Fruit fly (Drosophila melanogaster): ENCODE data around the gene DnaJ-1.

Gene DnaJ-1

dm6 chr3L:5751740-5752579, at the start of gene DnaJ-1:
DnaJ-1 (minus strand) TSS chr3L:5752189.
- TF ChIP-seq EcR (GFP tag; optimal IDR thresholded peaks at IDR 0.05) (peak; percentile 83), gl (tag; optimal IDR thresholded peaks at IDR 0.05) (peak; percentile 5), Ets98B (GFP tag; IDR thresholded peaks at IDR 0.05) (peak; percentile 64; the same call in 1 of the 2 replicates), Pif1A (GFP tag; optimal IDR thresholded peaks at IDR 0.05) (no peak), CG4496 (GFP tag; IDR thresholded peaks at IDR 0.05) (0 out of 3 replicates have a peak, but pooled peaks have one; percentile 20), CG15710 (tag; optimal IDR thresholded peaks at IDR 0.05) (no peak), Pif1B (GFP tag; optimal IDR thresholded peaks at IDR 0.05) (peak; percentile 14), Snoo (tag; optimal IDR thresholded peaks at IDR 0.05) (peak; percentile 40), CG12605 (GFP tag; IDR thresholded peaks at IDR 0.05) (0 out of 2 replicates have a peak, but pooled peaks have one; percentile 12), CG8301 (tag; optimal IDR thresholded peaks at IDR 0.05) (no peak), CG32121 (GFP tag; IDR thresholded peaks at IDR 0.05) (no peak), CG34367 (tag; optimal IDR thresholded peaks at IDR 0.05) (peak; percentile 10), CG13204 (GFP tag; optimal IDR thresholded peaks at IDR 0.05) (peak; percentile 68), CG8159 (tag; optimal IDR thresholded peaks at IDR 0.05) (peak; percentile 35), CG10348 (GFP tag; IDR thresholded peaks at IDR 0.05) (no peak)

- no peak for TF ChIP-seq CG17806 (tag; optimal IDR thresholded peaks at IDR 0.05)
- no peak for TF ChIP-seq CG9948 (tag; optimal IDR thresholded peaks at IDR 0.05)
- no peak for TF ChIP-seq CG14655 (GFP tag; optimal IDR thresholded peaks at IDR 0.05)
- TF ChIP-seq gl (tag; optimal IDR thresholded peaks at IDR 0.05): no peak
- no peak for TF ChIP-seq CG15710 (tag; optimal IDR thresholded peaks at IDR 0.05)
- no peak for TF ChIP-seq CG34367 (tag; optimal IDR thresholded peaks at IDR 0.05)
- TF ChIP-seq CG8301 (tag; optimal IDR thresholded peaks at IDR 0.05): no peak
- TF ChIP-seq Pif1B (GFP tag; optimal IDR thresholded peaks at IDR 0.05): no peak
- no peak for TF ChIP-seq Snoo (tag; optimal IDR thresholded peaks at IDR 0.05)
- TF ChIP-seq EcR (GFP tag; optimal IDR thresholded peaks at IDR 0.05): no peak
- TF ChIP-seq CG32121 (GFP tag; IDR thresholded peaks at IDR 0.05): no peak
- no peak for TF ChIP-seq CG8159 (tag; optimal IDR thresholded peaks at IDR 0.05)
- TF ChIP-seq rn (GFP tag; IDR thresholded peaks at IDR 0.05): no peak
- TF ChIP-seq D1 (tag; optimal IDR thresholded peaks at IDR 0.05): no peak
- no peak for TF ChIP-seq CG13204 (GFP tag; optimal IDR thresholded peaks at IDR 0.05)
- no peak for TF ChIP-seq fd96Ca (GFP tag; IDR thresholded peaks at IDR 0.05)
- TF ChIP-seq CG10348 (GFP tag; IDR thresholded peaks at IDR 0.05): no peak
- no peak for TF ChIP-seq CG4496 (GFP tag; IDR thresholded peaks at IDR 0.05)
- no peak for TF ChIP-seq Pif1A (GFP tag; optimal IDR thresholded peaks at IDR 0.05)
- no peak for TF ChIP-seq CG12605 (GFP tag; IDR thresholded peaks at IDR 0.05)
These were observed 45.3 kb upstream of the DnaJ-1 start for dm6 chr3L:5797274-5797673.

DNA sequence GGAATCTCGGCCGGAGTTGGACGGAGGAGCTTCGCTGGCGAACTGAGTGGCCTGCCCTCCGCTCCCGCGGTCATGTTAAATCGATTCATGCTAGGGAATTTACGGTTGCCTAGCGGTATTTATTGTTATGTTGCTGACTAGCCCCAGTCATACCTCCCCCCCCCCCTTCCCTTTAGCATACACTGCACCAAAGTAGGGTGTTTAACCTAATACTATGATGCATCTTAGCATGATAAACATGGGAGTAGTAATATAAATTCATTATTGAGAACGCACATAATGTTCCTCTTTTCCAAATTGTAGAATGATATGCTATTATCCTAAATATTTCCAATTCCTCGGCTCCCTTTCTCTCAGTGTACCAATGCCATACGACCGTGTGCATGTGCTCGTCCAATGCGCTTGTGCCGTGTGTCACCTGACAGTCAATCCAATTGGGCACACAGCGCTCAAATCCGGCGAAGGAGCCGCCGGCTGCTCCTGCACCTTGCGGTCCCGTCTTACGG, 44.6 kb upstream of the DnaJ-1 start, which contains the start of gene Tektin-C:
Gene Tektin-C, minus strand, starts transcription at position 51 of the 506 bp plus-strand sequence.
- TF ChIP-seq fd96Ca (GFP tag; IDR thresholded peaks at IDR 0.05) (peak; percentile 30; the same call in 1 of the 3 replicates), CG15710 (tag; optimal IDR thresholded peaks at IDR 0.05) (no peak), CG12605 (GFP tag; IDR thresholded peaks at IDR 0.05) (no peak)

DNA sequence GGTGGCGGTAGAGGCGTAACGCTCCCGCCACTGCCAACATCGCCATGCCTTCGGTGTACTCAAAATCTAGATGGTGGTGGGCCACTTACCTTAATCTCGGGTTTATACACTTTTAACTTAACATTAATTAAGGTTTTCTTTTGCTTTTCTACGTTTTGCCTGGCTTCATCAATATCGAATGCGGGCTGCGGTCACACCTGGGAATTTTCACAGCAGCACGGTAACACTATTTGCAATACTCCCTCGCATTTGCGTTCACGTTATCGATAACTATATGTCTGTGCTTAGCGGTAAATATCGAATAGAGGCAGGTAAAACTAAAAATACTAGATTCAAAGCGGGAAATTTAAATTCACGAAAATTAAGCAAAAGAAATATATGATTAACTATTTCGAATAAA, 42.0 kb upstream of the DnaJ-1 start, which contains the start of gene Bre1:
Gene Bre1, minus strand, starts transcription at position 226 of the 400 bp plus-strand sequence.
- no peak for TF ChIP-seq Ets98B (GFP tag; IDR thresholded peaks at IDR 0.05)
- TF ChIP-seq gl (tag; optimal IDR thresholded peaks at IDR 0.05): no peak
- TF ChIP-seq CG4496 (GFP tag; IDR thresholded peaks at IDR 0.05): no peak
- TF ChIP-seq CG10348 (GFP tag; IDR thresholded peaks at IDR 0.05): no peak
- no peak for TF ChIP-seq CG12605 (GFP tag; IDR thresholded peaks at IDR 0.05)
- no peak for TF ChIP-seq EcR (GFP tag; optimal IDR thresholded peaks at IDR 0.05)
- TF ChIP-seq Pif1A (GFP tag; optimal IDR thresholded peaks at IDR 0.05): no peak

- TF ChIP-seq CG4496 (GFP tag; IDR thresholded peaks at IDR 0.05): no peak
- TF ChIP-seq Ets98B (GFP tag; IDR thresholded peaks at IDR 0.05): peak; percentile 32; the same call in 1 of the 2 replicates
- peak; percentile 67 for TF ChIP-seq CG12605 (GFP tag; IDR thresholded peaks at IDR 0.05)
- no peak for TF ChIP-seq CG32121 (GFP tag; IDR thresholded peaks at IDR 0.05)
- TF ChIP-seq Pif1A (GFP tag; optimal IDR thresholded peaks at IDR 0.05): no peak
- no peak for TF ChIP-seq Snoo (tag; optimal IDR thresholded peaks at IDR 0.05)
- TF ChIP-seq CG17806 (tag; optimal IDR thresholded peaks at IDR 0.05): peak; percentile 18
These were observed 37.7 kb upstream of the DnaJ-1 start for dm6 chr3L:5789663-5790062.

DNA sequence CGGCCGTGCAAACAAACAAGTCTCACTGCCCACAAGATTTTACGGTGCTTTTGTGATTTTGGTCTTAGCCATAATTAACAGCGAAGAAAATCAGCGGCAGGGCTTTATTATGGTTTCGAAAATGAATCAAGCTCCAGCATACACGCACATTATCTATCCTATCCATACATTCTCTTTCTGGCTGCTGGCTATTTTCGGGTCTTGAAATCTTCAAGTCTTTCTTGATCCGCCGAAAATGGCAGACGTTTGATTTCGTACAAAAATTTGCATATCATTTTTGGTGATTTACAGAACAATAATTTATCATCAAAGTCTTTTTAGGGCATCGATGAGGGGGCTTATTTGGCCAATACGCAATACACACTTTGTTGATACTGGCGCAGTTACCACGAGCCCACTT, 36.8 kb upstream of the DnaJ-1 start:
- TF ChIP-seq CG10348 (GFP tag; IDR thresholded peaks at IDR 0.05) (no peak), fd96Ca (GFP tag; IDR thresholded peaks at IDR 0.05) (no peak)

- no peak for TF ChIP-seq CG34367 (tag; optimal IDR thresholded peaks at IDR 0.05)
- TF ChIP-seq Pif1A (GFP tag; optimal IDR thresholded peaks at IDR 0.05): no peak
- no peak for TF ChIP-seq CG8301 (tag; optimal IDR thresholded peaks at IDR 0.05)
- no peak for TF ChIP-seq rn (GFP tag; IDR thresholded peaks at IDR 0.05)
- no peak for TF ChIP-seq fd96Ca (GFP tag; IDR thresholded peaks at IDR 0.05)
- no peak for TF ChIP-seq CG9948 (tag; optimal IDR thresholded peaks at IDR 0.05)
- TF ChIP-seq D1 (tag; optimal IDR thresholded peaks at IDR 0.05): no peak
- TF ChIP-seq CG14655 (GFP tag; optimal IDR thresholded peaks at IDR 0.05): no peak
- TF ChIP-seq CG4496 (GFP tag; IDR thresholded peaks at IDR 0.05): no peak
- TF ChIP-seq gl (tag; optimal IDR thresholded peaks at IDR 0.05): no peak
- no peak for TF ChIP-seq EcR (GFP tag; optimal IDR thresholded peaks at IDR 0.05)
- no peak for TF ChIP-seq Pif1B (GFP tag; optimal IDR thresholded peaks at IDR 0.05)
- no peak for TF ChIP-seq CG12605 (GFP tag; IDR thresholded peaks at IDR 0.05)
These were observed 35.5 kb upstream of the DnaJ-1 start for dm6 chr3L:5787476-5787875.
